Fruit fly (Drosophila melanogaster): ENCODE results near the gene Wnt6.
A peak's percentile ranks its signal among the peaks of the same experiment; 100 is the strongest.

The Wnt6 gene

dm6 chr2L:7387813-7388558 lies 54.5 kb downstream of the Wnt6 start, which contains the start of the genes CG5149 and gudu:
CG5149 (minus strand) TSS chr2L:7388253.
gudu (plus strand) TSS chr2L:7388508.
- TF ChIP-seq CG10348 (GFP tag; IDR thresholded peaks at IDR 0.05) (no peak), fd96Ca (GFP tag; IDR thresholded peaks at IDR 0.05) (peak; percentile 62; the same call in 2 of the 3 replicates), CG8159 (tag; optimal IDR thresholded peaks at IDR 0.05) (no peak), D1 (tag; optimal IDR thresholded peaks at IDR 0.05) (peak; percentile 14), CG17806 (tag; optimal IDR thresholded peaks at IDR 0.05) (no peak), EcR (GFP tag; optimal IDR thresholded peaks at IDR 0.05) (peak; percentile 59), Snoo (tag; optimal IDR thresholded peaks at IDR 0.05) (peak; percentile 26), Ets98B (GFP tag; IDR thresholded peaks at IDR 0.05) (peak; percentile 24; the same call in 1 of the 2 replicates), CG12605 (GFP tag; IDR thresholded peaks at IDR 0.05) (no peak), CG14655 (GFP tag; optimal IDR thresholded peaks at IDR 0.05) (no peak), gl (tag; optimal IDR thresholded peaks at IDR 0.05) (no peak), CG9948 (tag; optimal IDR thresholded peaks at IDR 0.05) (no peak), CG34367 (tag; optimal IDR thresholded peaks at IDR 0.05) (no peak), rn (GFP tag; IDR thresholded peaks at IDR 0.05) (0 out of 2 replicates have a peak, but pooled peaks have one; percentile 17), CG32121 (GFP tag; IDR thresholded peaks at IDR 0.05) (no peak), Pif1A (GFP tag; optimal IDR thresholded peaks at IDR 0.05) (no peak), Pif1B (GFP tag; optimal IDR thresholded peaks at IDR 0.05) (no peak), CG13204 (GFP tag; optimal IDR thresholded peaks at IDR 0.05) (no peak), CG15710 (tag; optimal IDR thresholded peaks at IDR 0.05) (peak; percentile 13), CG8301 (tag; optimal IDR thresholded peaks at IDR 0.05) (no peak), CG4496 (GFP tag; IDR thresholded peaks at IDR 0.05) (peak; percentile 21; the same call in 1 of the 3 replicates)

DNA sequence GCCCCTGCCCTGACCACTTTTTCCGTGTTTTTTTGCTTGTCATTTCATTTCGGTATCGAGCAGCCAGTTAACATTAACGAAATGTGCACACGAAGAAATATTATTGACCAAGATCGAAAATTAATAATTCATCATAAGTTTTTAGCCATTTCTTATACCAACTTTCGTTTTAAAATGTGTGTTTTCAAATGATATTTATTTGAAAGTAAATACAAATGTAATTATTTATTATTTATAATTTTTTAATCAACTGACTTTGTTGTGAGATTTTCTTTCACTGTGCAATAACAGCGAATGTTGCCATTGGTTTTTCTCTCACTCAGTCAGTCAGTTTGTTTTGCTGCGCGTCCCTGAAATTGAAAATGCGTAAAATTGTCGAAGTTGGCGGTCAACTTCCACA lies 62.3 kb downstream of the Wnt6 start:
- no peak for TF ChIP-seq rn (GFP tag; IDR thresholded peaks at IDR 0.05)
- TF ChIP-seq CG15710 (tag; optimal IDR thresholded peaks at IDR 0.05) = peak; percentile 23
- TF ChIP-seq CG8159 (tag; optimal IDR thresholded peaks at IDR 0.05) = peak; percentile 41
- peak; percentile 10 for TF ChIP-seq CG9948 (tag; optimal IDR thresholded peaks at IDR 0.05)
- no peak for TF ChIP-seq CG34367 (tag; optimal IDR thresholded peaks at IDR 0.05)
- TF ChIP-seq Ets98B (GFP tag; IDR thresholded peaks at IDR 0.05) = 0 out of 2 replicates have a peak, but pooled peaks have one; percentile 6
- TF ChIP-seq CG17806 (tag; optimal IDR thresholded peaks at IDR 0.05) = peak; percentile 25
- TF ChIP-seq CG4496 (GFP tag; IDR thresholded peaks at IDR 0.05) = no peak
- peak; percentile 37 for TF ChIP-seq Snoo (tag; optimal IDR thresholded peaks at IDR 0.05)

- TF ChIP-seq fd96Ca (GFP tag; IDR thresholded peaks at IDR 0.05) (no peak; the same call in none of the 3 replicates), CG32121 (GFP tag; IDR thresholded peaks at IDR 0.05) (peak; percentile 78), CG12605 (GFP tag; IDR thresholded peaks at IDR 0.05) (peak; percentile 39; the same call in 1 of the 2 replicates), CG17806 (tag; optimal IDR thresholded peaks at IDR 0.05) (peak; percentile 79), CG8159 (tag; optimal IDR thresholded peaks at IDR 0.05) (peak; percentile 86), CG8301 (tag; optimal IDR thresholded peaks at IDR 0.05) (peak; percentile 69), gl (tag; optimal IDR thresholded peaks at IDR 0.05) (peak; percentile 65), Pif1B (GFP tag; optimal IDR thresholded peaks at IDR 0.05) (peak; percentile 48), CG15710 (tag; optimal IDR thresholded peaks at IDR 0.05) (peak; percentile 76), Ets98B (GFP tag; IDR thresholded peaks at IDR 0.05) (peak; percentile 83), CG10348 (GFP tag; IDR thresholded peaks at IDR 0.05) (no peak), CG14655 (GFP tag; optimal IDR thresholded peaks at IDR 0.05) (peak; percentile 71), CG13204 (GFP tag; optimal IDR thresholded peaks at IDR 0.05) (no peak), CG4496 (GFP tag; IDR thresholded peaks at IDR 0.05) (peak; percentile 90), EcR (GFP tag; optimal IDR thresholded peaks at IDR 0.05) (no peak), CG9948 (tag; optimal IDR thresholded peaks at IDR 0.05) (peak; percentile 68), CG34367 (tag; optimal IDR thresholded peaks at IDR 0.05) (peak; percentile 53), Snoo (tag; optimal IDR thresholded peaks at IDR 0.05) (peak; percentile 64), D1 (tag; optimal IDR thresholded peaks at IDR 0.05) (no peak), rn (GFP tag; IDR thresholded peaks at IDR 0.05) (peak; percentile 35; the same call in 1 of the 2 replicates), Pif1A (GFP tag; optimal IDR thresholded peaks at IDR 0.05) (peak; percentile 79)
Observed at dm6 chr2L:7396962-7397361, 63.4 kb downstream of the Wnt6 start.

- TF ChIP-seq CG13204 (GFP tag; optimal IDR thresholded peaks at IDR 0.05) (no peak), CG8159 (tag; optimal IDR thresholded peaks at IDR 0.05) (no peak), CG9948 (tag; optimal IDR thresholded peaks at IDR 0.05) (no peak), EcR (GFP tag; optimal IDR thresholded peaks at IDR 0.05) (no peak), gl (tag; optimal IDR thresholded peaks at IDR 0.05) (no peak), fd96Ca (GFP tag; IDR thresholded peaks at IDR 0.05) (no peak), CG14655 (GFP tag; optimal IDR thresholded peaks at IDR 0.05) (no peak), CG34367 (tag; optimal IDR thresholded peaks at IDR 0.05) (no peak), CG4496 (GFP tag; IDR thresholded peaks at IDR 0.05) (no peak), D1 (tag; optimal IDR thresholded peaks at IDR 0.05) (no peak)
Observed at dm6 chr2L:7397746-7398145, 64.2 kb downstream of the Wnt6 start.

DNA sequence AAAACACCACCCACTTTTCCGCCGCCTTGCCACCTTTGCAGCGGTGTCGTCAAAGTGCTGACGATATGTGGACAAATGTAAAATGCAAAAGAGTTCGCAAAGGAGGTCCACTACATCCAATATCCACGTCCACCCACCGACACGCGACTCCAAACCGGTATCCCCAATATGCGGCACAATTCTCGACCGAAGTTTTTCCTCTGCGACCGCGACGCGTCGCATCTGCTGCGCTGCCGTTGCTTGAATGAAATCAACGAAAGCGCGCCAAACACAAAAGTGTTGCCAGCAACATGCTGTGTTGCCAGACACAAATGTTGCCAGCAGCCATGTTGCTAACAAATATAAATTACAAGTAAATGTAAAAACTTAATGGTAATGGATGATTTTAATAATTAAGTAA lies 65.0 kb downstream of the Wnt6 start, which contains the start of gene CG5160:
TSS of gene CG5160 (minus strand) at position 223 of the 400 bp plus-strand sequence.
- TF ChIP-seq Snoo (tag; optimal IDR thresholded peaks at IDR 0.05) (no peak), Pif1B (GFP tag; optimal IDR thresholded peaks at IDR 0.05) (no peak), CG12605 (GFP tag; IDR thresholded peaks at IDR 0.05) (no peak), CG15710 (tag; optimal IDR thresholded peaks at IDR 0.05) (no peak), Ets98B (GFP tag; IDR thresholded peaks at IDR 0.05) (no peak)
